Worm (Caenorhabditis elegans) whole organism, L2 larva: ENCODE data around the gene twk-5.

Experiments
- C34F6.9 ChIP-seq: fragments of 150-350 bp; optimal IDR thresholded peaks from 2 replicates; lab custom pipeline; 2014; ENCODE audit warnings: missing biosample characterization, missing genetic modification characterization
- F13H6.1 ChIP-seq: sonication (generic microtip); optimal IDR thresholded peaks from 2 replicates; lab custom pipeline; 2016; ENCODE audit warnings: missing genetic modification characterization, missing compliant biosample characterization
- R02D3.7 ChIP-seq: fragments of 150-350 bp; optimal IDR thresholded peaks from 2 replicates; lab custom pipeline; 2014; ENCODE audit warnings: missing biosample characterization, missing genetic modification characterization
- Y55F3AM.14 ChIP-seq: fragments of 200-800 bp; sonication (Bioruptor generic); optimal IDR thresholded peaks from 2 replicates; lab custom pipeline; 2018; ENCODE audit warnings: mild to moderate bottlenecking, missing genetic modification characterization, missing compliant biosample characterization
- ZK546.5 ChIP-seq: sonication (generic microtip); optimal IDR thresholded peaks from 2 replicates; lab custom pipeline; 2017; ENCODE audit warnings: missing biosample characterization, missing genetic modification characterization
- alr-1 ChIP-seq: fragments of 150-350 bp; optimal IDR thresholded peaks from 2 replicates; lab custom pipeline; 2014; ENCODE audit warnings: missing biosample characterization, missing genetic modification characterization
- aly-2 ChIP-seq: fragments of 150-350 bp; optimal IDR thresholded peaks from 2 replicates; lab custom pipeline; 2014; ENCODE audit warnings: missing biosample characterization, missing genetic modification characterization
- ama-1 ChIP-seq: fragments of 150-350 bp; optimal IDR thresholded peaks from 2 replicates; lab custom pipeline; 2018; ENCODE audit warnings: inconsistent platforms
- blmp-1 ChIP-seq: sonication (generic microtip); optimal IDR thresholded peaks from 2 replicates; lab custom pipeline; 2017; ENCODE audit warnings: missing genetic modification characterization, mild to moderate bottlenecking, missing compliant biosample characterization, antibody characterized with exemption, moderate library complexity; ENCODE audit not compliant: insufficient read depth
- ceh-16 ChIP-seq: fragments of 150-350 bp; optimal IDR thresholded peaks from 2 replicates; lab custom pipeline; 2014; ENCODE audit warnings: missing biosample characterization, missing genetic modification characterization
- ceh-82 ChIP-seq: fragments of 150-350 bp; optimal IDR thresholded peaks from 2 replicates; lab custom pipeline; 2014; ENCODE audit warnings: missing biosample characterization, missing genetic modification characterization
- crh-2 ChIP-seq: sonication (generic microtip); optimal IDR thresholded peaks from 2 replicates; lab custom pipeline; 2017; ENCODE audit warnings: missing biosample characterization, missing genetic modification characterization
- dmd-4 ChIP-seq: sonication (generic microtip); optimal IDR thresholded peaks from 2 replicates; lab custom pipeline; 2017; ENCODE audit warnings: missing biosample characterization, missing genetic modification characterization
- egl-27 ChIP-seq: sonication (generic microtip); optimal IDR thresholded peaks from 3 replicates; lab custom pipeline; 2017; ENCODE audit warnings: missing biosample characterization, missing genetic modification reagents, missing genetic modification characterization
- elt-1 ChIP-seq: fragments of 150-350 bp; optimal IDR thresholded peaks from 2 replicates; lab custom pipeline; 2014; ENCODE audit warnings: missing biosample characterization, missing genetic modification characterization
- elt-3 ChIP-seq: sonication (generic microtip); optimal IDR thresholded peaks from 2 replicates; lab custom pipeline; 2017; ENCODE audit warnings: missing biosample characterization, missing genetic modification characterization
- fos-1 ChIP-seq: fragments of 150-350 bp; optimal IDR thresholded peaks from 2 replicates; lab custom pipeline; 2014; ENCODE audit warnings: missing biosample characterization, missing genetic modification characterization
- gmeb-1 ChIP-seq: fragments of 150-350 bp; optimal IDR thresholded peaks from 2 replicates; lab custom pipeline; 2014; ENCODE audit warnings: missing biosample characterization, missing genetic modification characterization
- lin-11 ChIP-seq: fragments of 150-350 bp; sonication (generic microtip); optimal IDR thresholded peaks from 2 replicates; lab custom pipeline; 2014; ENCODE audit warnings: missing biosample characterization, missing genetic modification characterization, inconsistent platforms, mixed read lengths
- lin-13 ChIP-seq: fragments of 150-350 bp; optimal IDR thresholded peaks from 2 replicates; lab custom pipeline; 2014; ENCODE audit warnings: missing biosample characterization, missing genetic modification reagents, missing genetic modification characterization
- mab-5 ChIP-seq: fragments of 150-350 bp; optimal IDR thresholded peaks from 2 replicates; lab custom pipeline; 2014; ENCODE audit warnings: missing biosample characterization, missing genetic modification characterization
- mbf-1 ChIP-seq: sonication (generic microtip); optimal IDR thresholded peaks from 2 replicates; lab custom pipeline; 2017; ENCODE audit warnings: missing biosample characterization, missing genetic modification characterization
- nhr-10 ChIP-seq: sonication (generic microtip); optimal IDR thresholded peaks from 2 replicates; lab custom pipeline; 2017; ENCODE audit warnings: missing biosample characterization, missing genetic modification characterization
- nhr-11 ChIP-seq: fragments of 150-350 bp; optimal IDR thresholded peaks from 2 replicates; lab custom pipeline; 2014; ENCODE audit warnings: missing biosample characterization, missing genetic modification characterization
- nhr-12 ChIP-seq: fragments of 150-350 bp; optimal IDR thresholded peaks from 2 replicates; lab custom pipeline; 2014; ENCODE audit warnings: missing biosample characterization, missing genetic modification characterization
- nhr-129 ChIP-seq: fragments of 150-350 bp; optimal IDR thresholded peaks from 2 replicates; lab custom pipeline; 2014; ENCODE audit warnings: missing biosample characterization, missing genetic modification characterization
- nhr-21 ChIP-seq: fragments of 150-350 bp; optimal IDR thresholded peaks from 2 replicates; lab custom pipeline; 2014; ENCODE audit warnings: missing biosample characterization, missing genetic modification characterization
- nhr-23 ChIP-seq: fragments of 150-350 bp; optimal IDR thresholded peaks from 2 replicates; lab custom pipeline; 2014; ENCODE audit warnings: missing biosample characterization, missing genetic modification reagents, missing genetic modification characterization
- nhr-237 ChIP-seq: fragments of 150-350 bp; optimal IDR thresholded peaks from 2 replicates; lab custom pipeline; 2014; ENCODE audit warnings: missing biosample characterization, missing genetic modification characterization
- nhr-25 ChIP-seq: fragments of 150-350 bp; sonication (generic microtip); optimal IDR thresholded peaks from 3 replicates; lab custom pipeline; 2014; ENCODE audit warnings: missing biosample characterization, missing genetic modification characterization
- nhr-77 ChIP-seq: fragments of 150-350 bp; optimal IDR thresholded peaks from 2 replicates; lab custom pipeline; 2014; ENCODE audit warnings: missing biosample characterization, missing genetic modification characterization
- peb-1 ChIP-seq: fragments of 150-350 bp; optimal IDR thresholded peaks from 2 replicates; lab custom pipeline; 2014; ENCODE audit warnings: missing biosample characterization, missing genetic modification characterization
- sem-4 ChIP-seq: fragments of 150-350 bp; optimal IDR thresholded peaks from 2 replicates; lab custom pipeline; 2014; ENCODE audit warnings: missing biosample characterization, missing genetic modification reagents, missing genetic modification characterization
- skn-1 ChIP-seq: sonication (generic microtip); optimal IDR thresholded peaks from 2 replicates; lab custom pipeline; 2017; ENCODE audit warnings: missing biosample characterization, missing genetic modification characterization
- sma-3 ChIP-seq: sonication (generic microtip); optimal IDR thresholded peaks from 2 replicates; lab custom pipeline; 2016; ENCODE audit warnings: missing genetic modification reagents, missing genetic modification characterization, missing compliant biosample characterization
- sma-9 ChIP-seq, 2 experiments: fragments of 150-350 bp in 1 of 2; sonication (generic microtip) in 1 of 2; optimal IDR thresholded peaks; 2 replicates each; lab custom pipeline; 2014 to 2016; ENCODE audit warnings: missing genetic modification characterization in 2 of 2, mild to moderate bottlenecking in 1 of 2, missing biosample characterization in 1 of 2, missing compliant biosample characterization in 1 of 2, missing genetic modification reagents in 1 of 2, moderate library complexity in 1 of 2
- snpc-4 ChIP-seq: fragments of 150-350 bp; optimal IDR thresholded peaks from 2 replicates; lab custom pipeline; 2014; ENCODE audit warnings: missing biosample characterization, missing genetic modification characterization
- unc-39 ChIP-seq: fragments of 150-350 bp; optimal IDR thresholded peaks from 2 replicates; lab custom pipeline; 2014; ENCODE audit warnings: missing biosample characterization, missing genetic modification characterization
- unc-55 ChIP-seq: fragments of 150-350 bp; sonication (generic microtip); optimal IDR thresholded peaks from 3 replicates; lab custom pipeline; 2014; ENCODE audit warnings: missing biosample characterization, missing genetic modification reagents, missing genetic modification characterization
- unc-62 ChIP-seq: fragments of 150-350 bp; optimal IDR thresholded peaks from 2 replicates; lab custom pipeline; 2014; ENCODE audit warnings: missing biosample characterization, missing genetic modification reagents, missing genetic modification characterization
- zag-1 ChIP-seq: fragments of 150-350 bp; optimal IDR thresholded peaks from 2 replicates; lab custom pipeline; 2014; ENCODE audit warnings: missing biosample characterization, missing genetic modification characterization
- ztf-1 ChIP-seq: fragments of 200-800 bp; sonication (Bioruptor generic); conservative IDR thresholded peaks from 2 replicates; pipeline ENCODE4 v1.3.6; 2022; ENCODE audit warnings: missing genetic modification characterization, missing compliant biosample characterization
- ztf-11 ChIP-seq: sonication (generic microtip); optimal IDR thresholded peaks from 2 replicates; lab custom pipeline; 2017; ENCODE audit warnings: missing biosample characterization, missing genetic modification characterization
- ztf-4 ChIP-seq: fragments of 150-350 bp; optimal IDR thresholded peaks from 2 replicates; lab custom pipeline; 2014; ENCODE audit warnings: missing biosample characterization, missing genetic modification characterization

Gene twk-5

ce11 chrII:11484600-11484999, 500 bp downstream of the twk-5 start (continued):
- TF ChIP-seq F13H6.1 (tag; lab: Kevin White, UChicago), result peak; percentile 48
- TF ChIP-seq egl-27 (tag; lab: Kevin White, UChicago), result peak; percentile 35
- TF ChIP-seq nhr-12 (tag; lab: Kevin White, UChicago), result no peak
- TF ChIP-seq nhr-21 (tag; lab: Kevin White, UChicago), result peak; percentile 79
- TF ChIP-seq unc-55 (GFP tag; lab: Kevin White, UChicago), result peak; percentile 74
- TF ChIP-seq ceh-82 (tag; lab: Kevin White, UChicago), result peak; percentile 59
- peak; percentile 78 for TF ChIP-seq C34F6.9 (tag; lab: Kevin White, UChicago)
- no peak for TF ChIP-seq peb-1
- TF ChIP-seq, all 48 proteins: peak for 24

ce11 chrII:11479076-11479475, 6.0 kb downstream of the twk-5 start, which contains the start of gene W02B12.12:
TSS of gene W02B12.12 (minus strand) at chrII:11479176.
- TF ChIP-seq nhr-129, result no peak
- no peak for TF ChIP-seq blmp-1 (tag; lab: Kevin White, UChicago)
- TF ChIP-seq sem-4, result no peak
- no peak for TF ChIP-seq ztf-11
- TF ChIP-seq ceh-16 (tag; lab: Kevin White, UChicago), result no peak
- no peak for TF ChIP-seq R02D3.7 (tag; lab: Kevin White, UChicago)
- TF ChIP-seq ZK546.5 (tag; lab: Kevin White, UChicago), result no peak
- TF ChIP-seq crh-2 (tag; lab: Kevin White, UChicago), result no peak
- TF ChIP-seq nhr-237, result no peak
- no peak for TF ChIP-seq alr-1 (tag; lab: Kevin White, UChicago)
- TF ChIP-seq nhr-25 (tag; lab: Kevin White, UChicago), result no peak
- no peak for TF ChIP-seq sma-3
- no peak for TF ChIP-seq nhr-12 (tag; lab: Kevin White, UChicago)
- TF ChIP-seq snpc-4 (tag; lab: Kevin White, UChicago), result no peak
- no peak for TF ChIP-seq mab-5 (tag; lab: Kevin White, UChicago)
- TF ChIP-seq F13H6.1 (tag; lab: Kevin White, UChicago), result no peak
- no peak for TF ChIP-seq elt-1 (tag; lab: Kevin White, UChicago)
- TF ChIP-seq elt-3 (tag; lab: Kevin White, UChicago), result no peak

ce11 chrII:11476410-11476809, 8.7 kb downstream of the twk-5 start, which contains the start of gene W02B12.16:
TSS of gene W02B12.16 (minus strand) at chrII:11476510.
- TF ChIP-seq ceh-82 (tag; lab: Kevin White, UChicago), result no peak

ce11 chrII:11473525-11474181, 11.4 kb downstream of the twk-5 start, which contains the start of the genes metl-1 and W02B12.11:
TSS of gene metl-1 (minus strand) at chrII:11473575.
TSS of gene W02B12.11 (plus strand) at chrII:11473861.
- no peak for TF ChIP-seq nhr-23 (tag; lab: Kevin White, UChicago)
- no peak for TF ChIP-seq nhr-11 (tag; lab: Kevin White, UChicago)
- peak; percentile 79 for TF ChIP-seq ztf-4
- TF ChIP-seq ceh-82 (tag; lab: Kevin White, UChicago), result no peak
- no peak for TF ChIP-seq nhr-10 (tag; lab: Kevin White, UChicago)
- TF ChIP-seq F13H6.1 (tag; lab: Kevin White, UChicago), result peak; percentile 89
- no peak for TF ChIP-seq mbf-1 (tag; lab: Kevin White, UChicago)
- TF ChIP-seq crh-2 (tag; lab: Kevin White, UChicago), result peak; percentile 83
- no peak for TF ChIP-seq peb-1
- peak; percentile 85 for TF ChIP-seq lin-13 (GFP tag; lab: Kevin White, UChicago)
- peak; percentile 68 for TF ChIP-seq blmp-1 (tag; lab: Kevin White, UChicago)
- peak; percentile 90 for TF ChIP-seq C34F6.9 (tag; lab: Kevin White, UChicago)
- TF ChIP-seq unc-55 (GFP tag; lab: Kevin White, UChicago), result peak; percentile 87
- TF ChIP-seq unc-62 (GFP tag; lab: Kevin White, UChicago), result no peak
- peak; percentile 29 for TF ChIP-seq Y55F3AM.14 (GFP tag; lab: Kevin White, UChicago)
- TF ChIP-seq lin-11, result peak; percentile 79
- no peak for TF ChIP-seq zag-1
- peak; percentile 14 for TF ChIP-seq ama-1
- TF ChIP-seq elt-3 (tag; lab: Kevin White, UChicago), result no peak
- peak; percentile 50 for TF ChIP-seq fos-1 (tag; lab: Kevin White, UChicago)
- no peak for TF ChIP-seq alr-1 (tag; lab: Kevin White, UChicago)
- no peak for TF ChIP-seq dmd-4 (tag; lab: Kevin White, UChicago)
- no peak for TF ChIP-seq unc-39
- peak; percentile 68 for TF ChIP-seq mab-5 (tag; lab: Kevin White, UChicago)
- peak; percentile 77 for TF ChIP-seq sma-3
- no peak for TF ChIP-seq nhr-77 (tag; lab: Kevin White, UChicago)
- no peak for TF ChIP-seq elt-1 (tag; lab: Kevin White, UChicago)
- no peak for TF ChIP-seq nhr-12 (tag; lab: Kevin White, UChicago)
- peak; percentile 53 for TF ChIP-seq R02D3.7 (tag; lab: Kevin White, UChicago)
- peak; percentile 62 for TF ChIP-seq nhr-129
- peak; percentile 87 for TF ChIP-seq gmeb-1 (tag; lab: Kevin White, UChicago)
- TF ChIP-seq ztf-1 (GFP tag; lab: Robert Waterston, UW), result no peak
- peak; percentile 87 for TF ChIP-seq nhr-25 (tag; lab: Kevin White, UChicago)
- peak; percentile 82 for TF ChIP-seq nhr-21 (tag; lab: Kevin White, UChicago)
- TF ChIP-seq sma-9 (GFP tag; optimal IDR thresholded peaks at IDR 0.05; lab: Kevin White, UChicago), result peak; percentile 90
- no peak for TF ChIP-seq sma-9 (tag; optimal IDR thresholded peaks at IDR 0.05; lab: Kevin White, UChicago)
- no peak for TF ChIP-seq aly-2 (tag; lab: Kevin White, UChicago)
- no peak for TF ChIP-seq skn-1 (tag; lab: Kevin White, UChicago)
